Worm (Caenorhabditis elegans) whole organism, midembryonic: ENCODE data around the gene mrps-18.C.
"Not testable (repeated sequence)": the region's sequence is repeated elsewhere in the genome, so short reads cannot be mapped to it uniquely, and the experiment has no call there.

Experiments used
- T22C8.4 ChIP-seq: fragments of 200-800 bp; sonication (Bioruptor generic); IDR thresholded peaks from 2 replicates; pipeline ENCODE4 v1.3.6; 2022; ENCODE audit warnings: missing genetic modification characterization, missing compliant biosample characterization
- cog-1 ChIP-seq: sonication (generic microtip); optimal IDR thresholded peaks from 2 replicates; lab custom pipeline; 2016; ENCODE audit warnings: missing genetic modification characterization, missing compliant biosample characterization
- flt-1 ChIP-seq: fragments of 200-800 bp; sonication (Bioruptor generic); IDR thresholded peaks from 2 replicates; pipeline ENCODE4 v1.3.6; 2022; ENCODE audit warnings: missing genetic modification characterization, missing compliant biosample characterization
- klf-2 ChIP-seq: fragments of 200-800 bp; sonication (Bioruptor generic); conservative IDR thresholded peaks from 2 replicates; pipeline ENCODE4 v1.3.6; 2022; ENCODE audit warnings: missing genetic modification reagents, missing genetic modification characterization, missing compliant biosample characterization
- med-1 ChIP-seq: sonication (generic microtip); optimal IDR thresholded peaks from 2 replicates; lab custom pipeline; 2017; ENCODE audit warnings: missing genetic modification characterization, mild to moderate bottlenecking, missing compliant biosample characterization, antibody characterized with exemption, missing genetic modification reagents; ENCODE audit not compliant: insufficient read depth
- ref-1 ChIP-seq: fragments of 200-800 bp; sonication (Bioruptor generic); conservative IDR thresholded peaks from 2 replicates; pipeline ENCODE4 v1.3.6; 2022; ENCODE audit warnings: missing genetic modification reagents, missing genetic modification characterization, missing compliant biosample characterization
- tab-1 ChIP-seq: fragments of 200-800 bp; sonication (Bioruptor generic); IDR thresholded peaks from 2 replicates; pipeline ENCODE4 v1.3.6; 2022; ENCODE audit warnings: missing genetic modification characterization, missing compliant biosample characterization
- ztf-23 ChIP-seq: fragments of 200-800 bp; sonication (Bioruptor generic); IDR thresholded peaks from 2 replicates; pipeline ENCODE4 v1.3.6; 2022; ENCODE audit warnings: missing genetic modification reagents, missing genetic modification characterization, missing compliant biosample characterization
- ztf-29 ChIP-seq: fragments of 200-800 bp; sonication (Bioruptor generic); IDR thresholded peaks from 2 replicates; pipeline ENCODE4 v1.3.6; 2022; ENCODE audit warnings: missing genetic modification reagents, missing genetic modification characterization, missing compliant biosample characterization

mrps-18.C gene

ce11 chrII:6775076-6775475, 39.1 kb downstream of the mrps-18.C start, which contains the start of gene agr-1:
Gene agr-1, minus strand, starts transcription at chrII:6775176.
- not testable (repeated sequence) for TF ChIP-seq T22C8.4, ztf-23, ref-1 (GFP tag; lab: Robert Waterston, UW)

DNA sequence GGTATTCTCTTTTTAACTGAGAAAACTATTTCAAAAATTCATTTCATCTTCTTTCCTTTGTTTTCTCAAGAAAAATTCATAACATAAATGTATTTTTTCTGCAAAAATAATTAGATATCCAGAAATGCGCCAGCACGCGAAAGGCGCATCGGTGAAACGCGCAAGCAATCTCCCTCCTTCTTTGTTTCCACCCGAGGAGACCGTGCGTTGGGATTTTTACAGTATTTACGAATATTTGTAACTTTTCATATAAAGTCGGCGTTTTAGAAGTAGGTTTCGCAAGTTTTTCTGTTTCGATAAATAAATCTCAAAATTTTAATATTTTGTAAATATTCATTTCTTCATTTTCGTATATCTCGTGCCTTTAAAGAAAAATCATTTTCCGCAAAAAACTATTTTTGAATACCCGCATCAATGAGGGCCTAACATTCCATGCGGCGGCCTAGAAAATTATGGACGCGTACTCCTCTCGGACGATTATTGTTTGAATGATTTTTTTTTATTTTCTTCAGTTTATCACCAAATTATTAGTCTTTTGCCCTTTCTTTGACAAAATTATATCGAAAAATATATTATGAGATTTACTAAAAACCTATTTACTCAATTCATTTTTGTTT, 40.5 kb downstream of the mrps-18.C start, which contains the start of gene ssup-72:
TSS of gene ssup-72 (plus strand) at position 181 of the 617 bp plus-strand sequence.
- no peak for TF ChIP-seq klf-2 (GFP tag; lab: Robert Waterston, UW)
- no peak for TF ChIP-seq cog-1 (tag; lab: Kevin White, UChicago)
- no peak for TF ChIP-seq tab-1
- no peak for TF ChIP-seq T22C8.4 (GFP tag; lab: Robert Waterston, UW)
- TF ChIP-seq flt-1 (GFP tag; lab: Robert Waterston, UW), result no peak
- TF ChIP-seq ztf-23 (GFP tag; lab: Robert Waterston, UW), result peak; percentile 67
- peak; percentile 6 for TF ChIP-seq med-1
- TF ChIP-seq ztf-29, result no peak
- TF ChIP-seq ref-1 (GFP tag; lab: Robert Waterston, UW), result no peak

DNA sequence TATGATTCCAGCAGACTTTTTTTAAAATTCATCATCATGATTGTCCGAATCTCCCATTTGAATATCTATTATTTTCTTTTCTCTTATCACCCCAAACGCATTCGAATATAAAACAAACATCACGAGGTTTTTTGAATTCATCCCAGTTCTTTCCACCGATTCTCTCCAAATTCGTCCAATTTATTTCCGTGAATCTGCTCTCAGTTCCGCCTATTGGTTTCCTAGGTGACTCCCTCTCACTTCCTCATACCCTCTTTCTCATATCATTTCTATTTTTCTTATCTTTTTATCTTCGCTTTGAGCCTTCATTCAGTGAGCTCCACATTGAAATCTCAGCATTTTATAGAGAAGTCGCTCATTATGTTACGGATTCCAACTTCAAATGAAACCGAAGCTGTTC, 43.1 kb downstream of the mrps-18.C start, which contains the start of gene T13C2.7:
TSS of gene T13C2.7 (plus strand) at position 301 of the 400 bp plus-strand sequence.
- TF ChIP-seq klf-2 (GFP tag; lab: Robert Waterston, UW), result no peak
- TF ChIP-seq med-1, result no peak
- no peak for TF ChIP-seq flt-1 (GFP tag; lab: Robert Waterston, UW)
- no peak for TF ChIP-seq cog-1 (tag; lab: Kevin White, UChicago)
- TF ChIP-seq T22C8.4 (GFP tag; lab: Robert Waterston, UW), result no peak
- no peak for TF ChIP-seq ztf-23 (GFP tag; lab: Robert Waterston, UW)
- no peak for TF ChIP-seq ref-1 (GFP tag; lab: Robert Waterston, UW)
- no peak for TF ChIP-seq ztf-29
- TF ChIP-seq tab-1, result no peak

DNA sequence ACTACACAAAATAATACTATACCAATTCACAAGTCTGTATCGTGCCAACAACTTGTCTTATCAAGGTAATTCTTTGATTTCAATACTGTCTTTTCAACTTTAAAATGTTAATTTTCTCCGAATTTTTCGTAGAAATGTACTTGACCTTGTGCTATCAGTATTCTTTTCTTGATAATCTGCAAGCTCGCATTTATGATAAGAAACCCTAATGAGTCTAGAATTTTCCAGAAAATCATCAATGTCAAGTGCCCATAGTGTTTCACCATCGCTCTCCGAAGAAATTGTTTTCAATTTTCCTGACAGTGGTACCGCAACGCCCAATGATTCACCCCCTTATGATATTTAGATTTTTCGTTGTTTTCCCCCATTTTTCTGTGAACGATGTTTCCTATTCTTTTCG, 45.2 kb downstream of the mrps-18.C start:
- no peak for TF ChIP-seq ref-1 (GFP tag; lab: Robert Waterston, UW)
- TF ChIP-seq tab-1, result no peak
- no peak for TF ChIP-seq cog-1 (tag; lab: Kevin White, UChicago)
- no peak for TF ChIP-seq klf-2 (GFP tag; lab: Robert Waterston, UW)
- no peak for TF ChIP-seq T22C8.4 (GFP tag; lab: Robert Waterston, UW)
- no peak for TF ChIP-seq ztf-29
- no peak for TF ChIP-seq med-1
- TF ChIP-seq flt-1 (GFP tag; lab: Robert Waterston, UW), result no peak
- TF ChIP-seq ztf-23 (GFP tag; lab: Robert Waterston, UW), result no peak

ce11 chrII:6781983-6782382, 46.0 kb downstream of the mrps-18.C start:
- TF ChIP-seq klf-2 (GFP tag; lab: Robert Waterston, UW), result no peak
- no peak for TF ChIP-seq ztf-23 (GFP tag; lab: Robert Waterston, UW)
- TF ChIP-seq med-1, result no peak
- TF ChIP-seq cog-1 (tag; lab: Kevin White, UChicago), result no peak
- no peak for TF ChIP-seq tab-1
- no peak for TF ChIP-seq ref-1 (GFP tag; lab: Robert Waterston, UW)
- TF ChIP-seq T22C8.4 (GFP tag; lab: Robert Waterston, UW), result no peak
- TF ChIP-seq flt-1 (GFP tag; lab: Robert Waterston, UW), result no peak
- TF ChIP-seq ztf-29, result no peak

DNA sequence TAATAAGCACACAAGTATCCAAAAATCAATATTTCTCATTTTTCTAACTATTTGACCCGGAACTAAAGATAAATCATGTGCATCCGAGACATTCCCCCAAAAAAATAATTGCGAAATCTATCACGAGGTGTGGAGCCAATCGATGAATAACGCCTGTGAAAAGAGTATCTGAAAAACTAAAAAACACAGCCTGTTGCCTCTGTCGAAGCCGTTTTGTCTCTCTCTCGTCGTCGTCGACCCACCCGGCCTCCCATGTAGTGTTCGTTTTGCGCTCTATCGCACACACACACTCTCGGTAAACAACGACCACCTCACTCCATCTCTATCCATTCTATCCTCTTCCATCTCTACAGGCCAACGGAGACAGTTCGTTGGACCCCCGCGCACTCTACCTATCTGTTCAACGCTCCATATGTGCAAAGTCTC, 46.7 kb downstream of the mrps-18.C start:
- TF ChIP-seq T22C8.4 (GFP tag; lab: Robert Waterston, UW) (no peak), med-1 (no peak), klf-2 (GFP tag; lab: Robert Waterston, UW) (no peak), ztf-29 (no peak), ztf-23 (GFP tag; lab: Robert Waterston, UW) (no peak), ref-1 (GFP tag; lab: Robert Waterston, UW) (no peak), tab-1 (no peak), flt-1 (GFP tag; lab: Robert Waterston, UW) (no peak), cog-1 (tag; lab: Kevin White, UChicago) (no peak)

DNA sequence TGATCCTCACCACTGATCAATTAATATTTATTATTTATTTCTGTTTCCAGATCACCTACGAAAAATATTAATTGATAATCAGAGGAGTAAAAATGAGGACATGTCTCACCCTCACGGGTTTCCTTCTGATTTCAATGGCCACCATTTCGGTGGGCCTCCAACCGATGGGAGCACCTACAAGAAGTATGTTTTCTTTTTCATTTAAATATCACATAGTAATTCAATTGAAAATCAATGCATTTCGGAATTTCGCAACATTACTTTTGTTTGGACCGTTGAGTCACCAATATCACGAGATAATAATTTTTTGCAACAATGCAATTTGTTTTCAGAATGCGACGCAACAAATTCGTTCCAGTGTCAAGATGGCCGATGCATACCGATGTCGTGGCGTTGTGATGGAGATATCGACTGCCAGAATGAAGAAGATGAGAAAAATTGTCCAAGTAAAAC, 47.4 kb downstream of the mrps-18.C start, which contains the start of gene gldi-2:
TSS of gene gldi-2 (plus strand) at position 51 of the 453 bp plus-strand sequence.
- TF ChIP-seq med-1, result no peak
- no peak for TF ChIP-seq flt-1 (GFP tag; lab: Robert Waterston, UW)
- TF ChIP-seq cog-1 (tag; lab: Kevin White, UChicago), result no peak
- no peak for TF ChIP-seq ref-1 (GFP tag; lab: Robert Waterston, UW)
- no peak for TF ChIP-seq ztf-23 (GFP tag; lab: Robert Waterston, UW)
- TF ChIP-seq klf-2 (GFP tag; lab: Robert Waterston, UW), result no peak
- TF ChIP-seq tab-1, result no peak
- TF ChIP-seq T22C8.4 (GFP tag; lab: Robert Waterston, UW), result no peak
- no peak for TF ChIP-seq ztf-29
